Fruit fly (Drosophila melanogaster) whole organism, embryonic: Measurements from ENCODE around the gene acj6.

Experiments
- Ada2b ChIP-seq: fragments of 200-800 bp; sonication (Bioruptor generic); IDR thresholded peaks from 2 replicates; pipeline ENCODE4 v1.3.6; 2022; ENCODE audit warnings: missing biosample characterization, missing genetic modification characterization
- BEAF-32 ChIP-seq: fragments of 200-800 bp; sonication (Bioruptor generic); optimal IDR thresholded peaks from 3 replicates; lab custom pipeline; 2017; ENCODE audit warnings: missing biosample characterization, missing genetic modification characterization, mild to moderate bottlenecking, moderate library complexity, missing genetic modification reagents
- Bgb ChIP-seq: fragments of 200-800 bp; sonication (Bioruptor generic); IDR thresholded peaks from 2 replicates; pipeline ENCODE4 v1.3.6; 2022; ENCODE audit warnings: missing biosample characterization, missing genetic modification characterization; ENCODE audit not compliant: partially characterized antibody
- CG1024 ChIP-seq: fragments of 200-800 bp; sonication (Bioruptor generic); IDR thresholded peaks from 2 replicates; pipeline ENCODE4 v1.3.6; 2022; ENCODE audit warnings: missing biosample characterization, missing genetic modification characterization
- CG10274 ChIP-seq: fragments of 200-800 bp; sonication (Bioruptor generic); optimal IDR thresholded peaks from 3 replicates; lab custom pipeline; 2017; ENCODE audit warnings: missing biosample characterization, mild to moderate bottlenecking, missing genetic modification characterization
- CG10366 ChIP-seq: fragments of 200-800 bp; sonication (Bioruptor generic); IDR thresholded peaks from 2 replicates; pipeline ENCODE4 v1.3.6; 2022; ENCODE audit warnings: missing biosample characterization, missing genetic modification characterization
- CG10543 ChIP-seq: fragments of 200-800 bp; sonication (Bioruptor generic); optimal IDR thresholded peaks from 3 replicates; lab custom pipeline; 2017; ENCODE audit warnings: missing biosample characterization, mild to moderate bottlenecking, missing genetic modification characterization, moderate library complexity
- CG10565 ChIP-seq: fragments of 200-800 bp; sonication (Bioruptor generic); optimal IDR thresholded peaks from 3 replicates; lab custom pipeline; 2016; ENCODE audit warnings: missing biosample characterization, mild to moderate bottlenecking, missing genetic modification characterization
- CG11085 ChIP-seq: fragments of 200-800 bp; sonication (Bioruptor generic); IDR thresholded peaks from 2 replicates; pipeline ENCODE4 v1.3.6; 2022; ENCODE audit warnings: missing biosample characterization, missing genetic modification characterization
- CG11093 ChIP-seq: fragments of 200-800 bp; sonication (Bioruptor generic); IDR thresholded peaks from 3 replicates; pipeline ENCODE4 v1.3.6; 2022; ENCODE audit warnings: missing biosample characterization, missing genetic modification characterization
- CG11695 ChIP-seq: fragments of 200-800 bp; sonication (Bioruptor generic); IDR thresholded peaks from 3 replicates; pipeline ENCODE4 v1.3.6; 2022; ENCODE audit warnings: missing biosample characterization, missing genetic modification characterization
- CG11696 ChIP-seq: fragments of 200-800 bp; sonication (Bioruptor generic); IDR thresholded peaks from 2 replicates; pipeline ENCODE4 v1.3.6; 2022; ENCODE audit warnings: missing biosample characterization, missing genetic modification characterization
- CG12071 ChIP-seq: fragments of 200-800 bp; sonication (Bioruptor generic); optimal IDR thresholded peaks from 3 replicates; lab custom pipeline; 2018; ENCODE audit warnings: missing biosample characterization, mild to moderate bottlenecking, missing genetic modification characterization
- CG12659 ChIP-seq: fragments of 200-800 bp; sonication (Bioruptor generic); optimal IDR thresholded peaks from 3 replicates; lab custom pipeline; 2017; ENCODE audit warnings: mild to moderate bottlenecking, missing biosample characterization, missing genetic modification reagents, missing genetic modification characterization
- CG13775 ChIP-seq: fragments of 200-800 bp; sonication (Bioruptor generic); optimal IDR thresholded peaks from 3 replicates; lab custom pipeline; 2017; ENCODE audit warnings: missing biosample characterization, mild to moderate bottlenecking, missing genetic modification characterization
- CG17328 ChIP-seq: fragments of 200-800 bp; sonication (Bioruptor generic); IDR thresholded peaks from 2 replicates; pipeline ENCODE4 v1.3.6; 2022; ENCODE audit warnings: missing biosample characterization, missing genetic modification characterization
- CG18262 ChIP-seq: fragments of 200-800 bp; optimal IDR thresholded peaks from 3 replicates; lab custom pipeline; 2019; ENCODE audit warnings: missing biosample characterization, mild to moderate bottlenecking, missing genetic modification characterization, moderate library complexity
- CG2129 ChIP-seq: fragments of 200-800 bp; sonication (Bioruptor generic); IDR thresholded peaks from 2 replicates; pipeline ENCODE4 v1.3.6; 2022; ENCODE audit warnings: missing biosample characterization, missing genetic modification characterization; ENCODE audit not compliant: partially characterized antibody
- CG4282 ChIP-seq: fragments of 200-800 bp; sonication (Bioruptor generic); optimal IDR thresholded peaks from 2 replicates; lab custom pipeline; 2016; ENCODE audit warnings: missing biosample characterization, missing genetic modification characterization
- CG4424 ChIP-seq: fragments of 200-800 bp; sonication (Bioruptor generic); optimal IDR thresholded peaks from 3 replicates; lab custom pipeline; 2016; ENCODE audit warnings: missing biosample characterization, missing genetic modification characterization
- CG4730 ChIP-seq: fragments of 200-800 bp; sonication (Bioruptor generic); IDR thresholded peaks from 2 replicates; pipeline ENCODE4 v1.3.6; 2022; ENCODE audit warnings: missing biosample characterization, missing genetic modification characterization
- CG6254 ChIP-seq: fragments of 200-800 bp; sonication (Bioruptor generic); optimal IDR thresholded peaks from 3 replicates; lab custom pipeline; 2017; ENCODE audit warnings: mild to moderate bottlenecking, missing biosample characterization, missing genetic modification reagents, missing genetic modification characterization
- CG6272 ChIP-seq: fragments of 200-800 bp; sonication (Bioruptor generic); IDR thresholded peaks from 2 replicates; pipeline ENCODE4 v1.3.6; 2022; ENCODE audit warnings: missing biosample characterization, missing genetic modification characterization
- CoRest ChIP-seq: fragments of 200-800 bp; sonication (Bioruptor generic); optimal IDR thresholded peaks from 3 replicates; lab custom pipeline; 2018; ENCODE audit warnings: missing biosample characterization, mild to moderate bottlenecking, missing genetic modification characterization, moderate library complexity
- Doc3 ChIP-seq: fragments of 200-800 bp; sonication (Bioruptor generic); IDR thresholded peaks from 3 replicates; pipeline ENCODE4 v1.3.6; 2022; ENCODE audit warnings: missing biosample characterization, missing genetic modification characterization; ENCODE audit not compliant: partially characterized antibody
- H15 ChIP-seq: fragments of 200-800 bp; sonication (Bioruptor generic); IDR thresholded peaks from 3 replicates; pipeline ENCODE4 v1.3.6; 2022; ENCODE audit warnings: missing biosample characterization, missing genetic modification characterization
- HHEX ChIP-seq: fragments of 200-800 bp; sonication (Bioruptor generic); optimal IDR thresholded peaks from 3 replicates; lab custom pipeline; 2017; ENCODE audit warnings: missing biosample characterization, mild to moderate bottlenecking, missing genetic modification characterization, missing genetic modification reagents
- Lpt ChIP-seq: fragments of >200 bp; optimal IDR thresholded peaks from 2 replicates; lab custom pipeline; 2018; ENCODE audit warnings: missing biosample characterization, missing genetic modification characterization
- Max ChIP-seq: fragments of 200-800 bp; sonication (Bioruptor generic); optimal IDR thresholded peaks from 2 replicates; lab custom pipeline; 2016; ENCODE audit warnings: missing biosample characterization, mild to moderate bottlenecking, missing genetic modification characterization
- Med ChIP-seq: fragments of 200-800 bp; sonication (Bioruptor generic); peaks from one replicate; lab custom pipeline; 2016; ENCODE audit warnings: missing biosample characterization, missing genetic modification characterization, mild to moderate bottlenecking, inconsistent platforms, moderate library complexity
- Mes4 ChIP-seq: fragments of 200-800 bp; sonication (Bioruptor generic); optimal IDR thresholded peaks from 2 replicates; lab custom pipeline; 2016; ENCODE audit warnings: missing biosample characterization, missing genetic modification characterization
- Nf-YC ChIP-seq: fragments of 200-800 bp; optimal IDR thresholded peaks from 3 replicates; lab custom pipeline; 2019; ENCODE audit warnings: missing biosample characterization, mild to moderate bottlenecking, missing genetic modification characterization, moderate library complexity
- Oaz ChIP-seq: fragments of 200-800 bp; sonication (Bioruptor generic); IDR thresholded peaks from 2 replicates; pipeline ENCODE4 v1.3.6; 2022; ENCODE audit warnings: missing biosample characterization, missing genetic modification characterization
- Oli ChIP-seq: fragments of 200-800 bp; sonication (Bioruptor generic); optimal IDR thresholded peaks from 2 replicates; lab custom pipeline; 2018; ENCODE audit warnings: missing biosample characterization, mild to moderate bottlenecking, missing genetic modification characterization, moderate library complexity
- Opbp ChIP-seq: fragments of 200-800 bp; sonication (Bioruptor generic); IDR thresholded peaks from 3 replicates; pipeline ENCODE4 v1.3.6; 2022; ENCODE audit warnings: missing biosample characterization, missing genetic modification characterization; ENCODE audit not compliant: partially characterized antibody
- Scr ChIP-seq: fragments of 200-800 bp; sonication (Bioruptor generic); IDR thresholded peaks from 2 replicates; pipeline ENCODE4 v1.3.6; 2022; ENCODE audit warnings: missing biosample characterization, missing genetic modification characterization; ENCODE audit not compliant: partially characterized antibody
- bbx ChIP-seq: fragments of 200-800 bp; sonication (Bioruptor generic); IDR thresholded peaks from 2 replicates; pipeline ENCODE4 v1.3.6; 2022; ENCODE audit warnings: missing biosample characterization, missing genetic modification characterization; ENCODE audit not compliant: partially characterized antibody
- chm ChIP-seq: fragments of 200-800 bp; sonication (Bioruptor generic); IDR thresholded peaks from 2 replicates; pipeline ENCODE4 v1.3.6; 2022; ENCODE audit warnings: missing biosample characterization, missing genetic modification characterization
- eve ChIP-seq, 2 experiments: fragments of >200 bp; optimal IDR thresholded peaks; 2 replicates each; lab custom pipeline; 2017; ENCODE audit warnings: missing biosample characterization in 2 of 2, missing genetic modification characterization in 2 of 2
- fd64A ChIP-seq: fragments of 200-800 bp; sonication (Bioruptor generic); optimal IDR thresholded peaks from 3 replicates; lab custom pipeline; 2018; ENCODE audit warnings: missing biosample characterization, mild to moderate bottlenecking, missing genetic modification characterization
- gcm2 ChIP-seq: fragments of 200-800 bp; sonication (Bioruptor generic); optimal IDR thresholded peaks from 2 replicates; lab custom pipeline; 2016; ENCODE audit warnings: missing biosample characterization, missing genetic modification characterization
- ind ChIP-seq: fragments of 200-800 bp; sonication (Bioruptor generic); optimal IDR thresholded peaks from 3 replicates; lab custom pipeline; 2016; ENCODE audit warnings: missing biosample characterization, missing genetic modification characterization
- lab ChIP-seq: fragments of 200-800 bp; sonication (Bioruptor generic); optimal IDR thresholded peaks from 3 replicates; lab custom pipeline; 2017; ENCODE audit warnings: missing biosample characterization, missing genetic modification characterization, mild to moderate bottlenecking, moderate library complexity, missing genetic modification reagents
- lola ChIP-seq, 3 experiments: fragments of >200 bp in 2 of 3; fragments of 200-800 bp in 1 of 3; sonication (Bioruptor generic) in 1 of 3; optimal IDR thresholded peaks; 2 replicates each; lab custom pipeline; 2017 to 2019; ENCODE audit warnings: missing biosample characterization in 3 of 3, missing genetic modification characterization in 3 of 3, mild to moderate bottlenecking in 1 of 3, moderate library complexity in 1 of 3
- luna ChIP-seq: fragments of 200-800 bp; sonication (Bioruptor generic); optimal IDR thresholded peaks from 2 replicates; lab custom pipeline; 2016; ENCODE audit warnings: missing biosample characterization, missing genetic modification characterization
- pnt ChIP-seq: fragments of 200-800 bp; sonication (Bioruptor generic); optimal IDR thresholded peaks from 3 replicates; lab custom pipeline; 2016; ENCODE audit warnings: missing biosample characterization, missing genetic modification characterization
- repo ChIP-seq: fragments of 200-800 bp; sonication (Bioruptor generic); optimal IDR thresholded peaks from 2 replicates; lab custom pipeline; 2016; ENCODE audit warnings: missing biosample characterization, missing genetic modification characterization
- sug ChIP-seq: fragments of 200-800 bp; optimal IDR thresholded peaks from 2 replicates; lab custom pipeline; 2019; ENCODE audit warnings: missing biosample characterization, mild to moderate bottlenecking, missing genetic modification characterization, moderate library complexity
- tin ChIP-seq: fragments of 200-800 bp; sonication (Bioruptor generic); optimal IDR thresholded peaks from 3 replicates; lab custom pipeline; 2016; ENCODE audit warnings: missing biosample characterization, missing genetic modification characterization
- usp ChIP-seq: fragments of >200 bp; optimal IDR thresholded peaks from 2 replicates; lab custom pipeline; 2017; ENCODE audit warnings: missing biosample characterization, missing genetic modification characterization
- wor ChIP-seq: fragments of 200-800 bp; sonication (Bioruptor generic); IDR thresholded peaks from 2 replicates; pipeline ENCODE4 v1.3.6; 2022; ENCODE audit warnings: missing biosample characterization, missing genetic modification characterization

The acj6 gene

DNA sequence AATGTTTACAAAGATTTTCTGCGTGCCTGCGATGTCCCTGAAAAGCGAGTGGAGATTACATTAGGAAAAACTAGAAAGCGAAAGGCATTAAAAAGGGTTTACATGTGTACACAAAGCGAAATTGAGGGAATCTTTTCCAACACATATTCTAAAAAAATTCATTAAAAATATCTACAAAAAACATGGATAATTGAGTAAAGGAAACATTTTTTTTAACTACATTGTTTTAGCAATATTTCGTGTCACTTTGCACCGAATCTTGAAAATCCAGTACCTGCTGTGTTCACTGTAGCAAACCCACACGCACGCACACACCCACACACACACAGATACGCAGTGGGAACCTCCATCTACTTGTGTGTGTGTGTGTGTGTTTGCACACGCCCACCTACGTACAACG lies 74.7 kb downstream of the acj6 start (continued):
- TF ChIP-seq CG10543 (GFP tag; lab: Kevin White, UChicago) (no peak), Ada2b (GFP tag; lab: Robert Waterston, UW) (peak; percentile 25; the same call in 1 of the 2 replicates), Max (GFP tag; lab: Kevin White, UChicago) (no peak), bbx (GFP tag; lab: Robert Waterston, UW) (no peak), CG10274 (GFP tag; lab: Kevin White, UChicago) (no peak), fd64A (GFP tag; lab: Kevin White, UChicago) (no peak), Doc3 (GFP tag; lab: Robert Waterston, UW) (no peak), CG4730 (GFP tag; lab: Robert Waterston, UW) (0 out of 2 replicates have a peak, but pooled peaks have one; percentile 12), CG17328 (no peak), tin (GFP tag; lab: Kevin White, UChicago) (no peak), sug (tag; lab: Kevin White, UChicago) (no peak), pnt (GFP tag; lab: Kevin White, UChicago) (no peak), Mes4 (no peak), luna (GFP tag; lab: Kevin White, UChicago) (no peak), Lpt (no peak), Med (peak; percentile 85), CG11085 (GFP tag; lab: Robert Waterston, UW) (no peak), repo (GFP tag; lab: Kevin White, UChicago) (no peak), Scr (GFP tag; lab: Robert Waterston, UW) (no peak), Bgb (GFP tag; lab: Robert Waterston, UW) (no peak), ind (GFP tag; lab: Kevin White, UChicago) (peak; percentile 14), CG2129 (GFP tag; lab: Robert Waterston, UW) (no peak), lola (GFP tag; optimal IDR thresholded peaks at IDR 0.05; lab: Kevin White, UChicago) (no peak), CG1024 (no peak), Oli (no peak), CG10565 (no peak), CoRest (tag; lab: Kevin White, UChicago) (peak; percentile 16), BEAF-32 (GFP tag; lab: Kevin White, UChicago) (no peak), Oaz (GFP tag; lab: Robert Waterston, UW) (no peak), H15 (GFP tag; lab: Robert Waterston, UW) (no peak), Opbp (GFP tag; lab: Robert Waterston, UW) (no peak), CG11093 (GFP tag; lab: Robert Waterston, UW) (no peak), CG18262 (tag; lab: Kevin White, UChicago) (no peak), wor (GFP tag; lab: Robert Waterston, UW) (no peak), HHEX (GFP tag; lab: Kevin White, UChicago) (no peak), CG4282 (GFP tag; lab: Kevin White, UChicago) (no peak), usp (GFP tag; lab: Kevin White, UChicago) (no peak), CG6254 (no peak), Nf-YC (tag; lab: Kevin White, UChicago) (no peak), CG11696 (GFP tag; lab: Robert Waterston, UW) (no peak), CG6272 (GFP tag; lab: Robert Waterston, UW) (no peak), lab (GFP tag; lab: Kevin White, UChicago) (peak; percentile 58), CG4424 (GFP tag; lab: Kevin White, UChicago) (no peak), CG12659 (no peak), CG13775 (GFP tag; lab: Kevin White, UChicago) (peak; percentile 20), chm (no peak), gcm2 (GFP tag; lab: Kevin White, UChicago) (no peak), CG11695 (GFP tag; lab: Robert Waterston, UW) (peak; percentile 45; the same call in 1 of the 3 replicates), CG12071 (no peak), CG10366 (GFP tag; lab: Robert Waterston, UW) (peak; percentile 22; the same call in 1 of the 2 replicates), eve (GFP tag; optimal IDR thresholded peaks at IDR 0.05; lab: Kevin White, UChicago) (no peak)
